Worm (Caenorhabditis elegans): ENCODE results near the gene Y57E12AL.2.

- TF ChIP-seq tbx-11 (GFP tag; IDR thresholded peaks at IDR 0.05): no peak
- no peak for TF ChIP-seq sea-1 (GFP tag; conservative IDR thresholded peaks at IDR 0.05)
- TF ChIP-seq ama-1 (optimal IDR thresholded peaks at IDR 0.05): no peak
- no peak for TF ChIP-seq F13C5.2 (tag; optimal IDR thresholded peaks at IDR 0.05)
- TF ChIP-seq tra-4 (tag; optimal IDR thresholded peaks at IDR 0.05): no peak
- no peak for TF ChIP-seq flt-1 (GFP tag; IDR thresholded peaks at IDR 0.05)
- no peak for TF ChIP-seq tbx-37 (GFP tag; conservative IDR thresholded peaks at IDR 0.05)
- TF ChIP-seq ceh-36 (tag; optimal IDR thresholded peaks at IDR 0.05): no peak
- no peak for TF ChIP-seq hmg-4 (GFP tag; optimal IDR thresholded peaks at IDR 0.05)
- TF ChIP-seq ceh-13 (GFP tag; optimal IDR thresholded peaks at IDR 0.05): no peak
- TF ChIP-seq scrt-1 (GFP tag; IDR thresholded peaks at IDR 0.05): no peak
These were observed 17.8 kb downstream of the Y57E12AL.2 start, which contains the start of gene npa-1 for ce11 chrV:7075646-7076045.
